Worm (Caenorhabditis elegans): ENCODE measurements around the gene T25D10.1.

DNA sequence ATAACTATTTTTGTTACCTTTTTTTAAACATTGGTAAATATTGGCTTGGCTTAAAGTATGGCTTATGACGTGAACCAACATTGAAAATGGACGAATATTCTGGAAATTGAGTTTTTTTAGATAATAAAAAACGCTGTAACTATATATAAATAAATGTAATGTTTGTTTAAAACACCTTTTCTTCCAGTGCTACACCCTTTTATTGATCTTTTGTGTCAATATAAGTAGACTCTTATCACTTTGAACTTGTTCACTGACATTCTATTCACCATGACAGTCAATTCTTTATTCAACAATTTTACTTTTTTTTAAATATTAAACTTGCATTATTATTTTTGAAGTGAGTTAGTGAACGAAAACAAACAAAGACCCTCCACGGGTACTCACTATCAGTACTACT, at the start of gene T25D10.1:
- no peak for TF ChIP-seq tbx-2 (tag; optimal IDR thresholded peaks at IDR 0.05)
- no peak for TF ChIP-seq ceh-6 (GFP tag; optimal IDR thresholded peaks at IDR 0.05)
